Worm (Caenorhabditis elegans) whole organism, L3 larva: Measurements from ENCODE around the gene mans-4.

Experiments
- R02D3.7 ChIP-seq: fragments of 150-350 bp; optimal IDR thresholded peaks from 2 replicates; lab custom pipeline; 2014; ENCODE audit warnings: missing biosample characterization, missing genetic modification characterization
- aly-2 ChIP-seq: fragments of 150-350 bp; optimal IDR thresholded peaks from 2 replicates; lab custom pipeline; 2014; ENCODE audit warnings: missing biosample characterization, missing genetic modification characterization
- ceh-28 ChIP-seq: fragments of 150-350 bp; optimal IDR thresholded peaks from 2 replicates; lab custom pipeline; 2014; ENCODE audit warnings: missing biosample characterization, missing genetic modification reagents, missing genetic modification characterization
- ceh-82 ChIP-seq: fragments of 150-350 bp; optimal IDR thresholded peaks from 2 replicates; lab custom pipeline; 2014; ENCODE audit warnings: missing biosample characterization, missing genetic modification characterization
- daf-12 ChIP-seq: fragments of 150-350 bp; optimal IDR thresholded peaks from 2 replicates; lab custom pipeline; 2014; ENCODE audit warnings: missing biosample characterization, missing genetic modification reagents, missing genetic modification characterization
- egl-27 ChIP-seq: sonication (generic microtip); optimal IDR thresholded peaks from 4 replicates; lab custom pipeline; 2017; ENCODE audit warnings: missing biosample characterization, missing genetic modification reagents, missing genetic modification characterization
- egl-5 ChIP-seq: fragments of 150-350 bp; optimal IDR thresholded peaks from 2 replicates; lab custom pipeline; 2017; ENCODE audit warnings: missing biosample characterization, missing genetic modification reagents, missing genetic modification characterization, inconsistent platforms
- elt-1 ChIP-seq: fragments of 150-350 bp; optimal IDR thresholded peaks from 2 replicates; lab custom pipeline; 2014; ENCODE audit warnings: missing biosample characterization, missing genetic modification characterization
- elt-2 ChIP-seq: sonication (generic microtip); optimal IDR thresholded peaks from 2 replicates; lab custom pipeline; 2016; ENCODE audit warnings: missing genetic modification reagents, mild to moderate bottlenecking, missing genetic modification characterization, missing compliant biosample characterization
- elt-3 ChIP-seq, 3 experiments: fragments of 150-350 bp in 1 of 3; sonication (generic microtip) in 2 of 3; optimal IDR thresholded peaks; 2 replicates in 2 of 3; 4 replicates in 1 of 3; lab custom pipeline; 2014 to 2017; ENCODE audit warnings: missing biosample characterization in 3 of 3, missing genetic modification characterization in 3 of 3
- eor-1 ChIP-seq, 2 experiments: fragments of 150-350 bp; optimal IDR thresholded peaks; 2 replicates each; lab custom pipeline; 2014 to 2018; ENCODE audit warnings: missing biosample characterization in 2 of 2, missing genetic modification characterization in 2 of 2
- fkh-2 ChIP-seq: fragments of 150-350 bp; optimal IDR thresholded peaks from 2 replicates; lab custom pipeline; 2014; ENCODE audit warnings: missing biosample characterization, missing genetic modification reagents, missing genetic modification characterization
- fos-1 ChIP-seq: fragments of 150-350 bp; optimal IDR thresholded peaks from 2 replicates; lab custom pipeline; 2014; ENCODE audit warnings: missing biosample characterization, missing genetic modification characterization
- lin-39 ChIP-seq: fragments of 150-350 bp; optimal IDR thresholded peaks from 2 replicates; lab custom pipeline; 2018; ENCODE audit warnings: missing biosample characterization, missing genetic modification reagents, missing genetic modification characterization
- lsy-12 ChIP-seq: sonication (generic microtip); optimal IDR thresholded peaks from 2 replicates; lab custom pipeline; 2016; ENCODE audit warnings: mild to moderate bottlenecking, missing genetic modification characterization, missing compliant biosample characterization
- mdl-1 ChIP-seq: fragments of 150-350 bp; optimal IDR thresholded peaks from 2 replicates; lab custom pipeline; 2014; ENCODE audit warnings: missing biosample characterization, missing genetic modification characterization
- nfya-1 ChIP-seq: sonication (generic microtip); optimal IDR thresholded peaks from 2 replicates; lab custom pipeline; 2017; ENCODE audit warnings: missing genetic modification characterization, mild to moderate bottlenecking, missing compliant biosample characterization, antibody characterized with exemption, moderate library complexity; ENCODE audit not compliant: insufficient read depth
- nhr-12 ChIP-seq: fragments of 150-350 bp; optimal IDR thresholded peaks from 2 replicates; lab custom pipeline; 2014; ENCODE audit warnings: missing biosample characterization, missing genetic modification characterization
- nhr-23 ChIP-seq: fragments of 150-350 bp; optimal IDR thresholded peaks from 2 replicates; lab custom pipeline; 2014; ENCODE audit warnings: missing biosample characterization, missing genetic modification reagents, missing genetic modification characterization
- nhr-237 ChIP-seq: fragments of 150-350 bp; optimal IDR thresholded peaks from 2 replicates; lab custom pipeline; 2014; ENCODE audit warnings: missing biosample characterization, missing genetic modification characterization
- nhr-25 ChIP-seq: sonication (generic microtip); optimal IDR thresholded peaks from 2 replicates; lab custom pipeline; 2017; ENCODE audit warnings: missing biosample characterization, missing genetic modification characterization
- nhr-28 ChIP-seq: fragments of 150-350 bp; optimal IDR thresholded peaks from 2 replicates; lab custom pipeline; 2014; ENCODE audit warnings: missing biosample characterization, missing genetic modification characterization
- nhr-77 ChIP-seq: fragments of 150-350 bp; optimal IDR thresholded peaks from 2 replicates; lab custom pipeline; 2014; ENCODE audit warnings: missing biosample characterization, missing genetic modification characterization
- pha-4 ChIP-seq: fragments of 150-350 bp; optimal IDR thresholded peaks from 2 replicates; lab custom pipeline; 2014; ENCODE audit warnings: missing biosample characterization, missing genetic modification reagents, missing genetic modification characterization
- pqm-1 ChIP-seq: fragments of 150-350 bp; optimal IDR thresholded peaks from 2 replicates; lab custom pipeline; 2017; ENCODE audit warnings: missing biosample characterization, missing genetic modification characterization, inconsistent platforms
- sea-2 ChIP-seq: fragments of 150-350 bp; sonication (generic microtip); optimal IDR thresholded peaks from 4 replicates; lab custom pipeline; 2014; ENCODE audit warnings: missing biosample characterization, missing genetic modification reagents, missing genetic modification characterization
- skn-1 ChIP-seq: fragments of 150-350 bp; optimal IDR thresholded peaks from 2 replicates; lab custom pipeline; 2014; ENCODE audit warnings: missing biosample characterization, missing genetic modification characterization
- snpc-4 ChIP-seq: fragments of 150-350 bp; optimal IDR thresholded peaks from 2 replicates; lab custom pipeline; 2014; ENCODE audit warnings: missing biosample characterization, missing genetic modification characterization
- unc-62 ChIP-seq: fragments of 150-350 bp; sonication (generic microtip); optimal IDR thresholded peaks from 4 replicates; lab custom pipeline; 2014; ENCODE audit warnings: missing biosample characterization, missing genetic modification reagents, missing genetic modification characterization
- zag-1 ChIP-seq: fragments of 150-350 bp; optimal IDR thresholded peaks from 2 replicates; lab custom pipeline; 2014; ENCODE audit warnings: missing biosample characterization, missing genetic modification characterization
- ztf-11 ChIP-seq: fragments of 150-350 bp; optimal IDR thresholded peaks from 2 replicates; lab custom pipeline; 2014; ENCODE audit warnings: missing biosample characterization, missing genetic modification characterization
- ztf-4 ChIP-seq: fragments of 150-350 bp; optimal IDR thresholded peaks from 2 replicates; lab custom pipeline; 2014; ENCODE audit warnings: missing biosample characterization, missing genetic modification characterization

mans-4 gene

ce11 chrIV:9045252-9045651 is 33.1 kb downstream of the mans-4 start, which contains the start of gene Y73F4A.1:
Gene Y73F4A.1 (minus strand): TSS chrIV:9045352.
- TF ChIP-seq lsy-12 (tag; lab: Kevin White, UChicago): no peak
- no peak for TF ChIP-seq ztf-11 (tag; lab: Kevin White, UChicago)
- TF ChIP-seq ztf-4: no peak
- no peak for TF ChIP-seq egl-27 (tag; lab: Kevin White, UChicago)
- no peak for TF ChIP-seq nhr-25 (tag; lab: Kevin White, UChicago)
- no peak for TF ChIP-seq aly-2 (tag; lab: Kevin White, UChicago)
- TF ChIP-seq, all 47 proteins: peak for 0

ce11 chrIV:9043224-9043623 is 35.1 kb downstream of the mans-4 start, which contains the start of gene Y73F4A.2:
Gene Y73F4A.2 (minus strand): TSS chrIV:9043347.
- no peak for TF ChIP-seq sea-2 (GFP tag; lab: Kevin White, UChicago)
- peak; percentile 86 for TF ChIP-seq pha-4 (tag; lab: Kevin White, UChicago)
- no peak for TF ChIP-seq nhr-77
- TF ChIP-seq, all 47 proteins: peak for 1

DNA sequence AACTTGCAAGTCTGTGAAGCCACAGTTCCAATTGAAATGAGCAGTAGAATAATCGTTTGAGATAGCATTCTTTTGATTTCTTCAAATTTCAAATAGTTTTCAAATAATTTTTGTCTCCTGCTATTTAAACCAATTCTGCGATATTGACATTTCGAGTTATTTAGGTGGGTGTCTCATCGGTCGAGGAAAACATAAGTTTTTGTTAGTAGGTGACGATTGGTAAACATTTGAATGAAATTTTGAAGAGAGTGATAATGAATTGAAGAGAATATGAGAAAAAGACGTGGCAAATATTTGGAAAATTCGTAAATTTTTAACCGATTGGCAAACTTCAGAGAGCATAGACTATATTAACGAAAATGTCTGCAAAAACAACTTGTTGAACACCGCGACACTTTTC is 38.0 kb downstream of the mans-4 start, which contains the start of gene Y73F4A.3:
Y73F4A.3 (minus strand) TSS at position 101 of the 400 bp plus-strand sequence.
- TF ChIP-seq pha-4 (tag; lab: Kevin White, UChicago): peak; percentile 62
- TF ChIP-seq nhr-25 (tag; lab: Kevin White, UChicago): no peak

- TF ChIP-seq ztf-11 (tag; lab: Kevin White, UChicago) (no peak), nhr-28 (tag; lab: Kevin White, UChicago) (no peak), fos-1 (tag; lab: Kevin White, UChicago) (no peak), nhr-25 (tag; lab: Kevin White, UChicago) (no peak), elt-1 (tag; lab: Kevin White, UChicago) (no peak), nhr-237 (tag; lab: Kevin White, UChicago) (no peak), egl-5 (tag; lab: Kevin White, UChicago) (no peak), nhr-23 (tag; lab: Kevin White, UChicago) (no peak), unc-62 (GFP tag; lab: Kevin White, UChicago) (no peak), egl-27 (tag; lab: Kevin White, UChicago) (no peak), pha-4 (tag; lab: Kevin White, UChicago) (no peak), sea-2 (GFP tag; lab: Kevin White, UChicago) (no peak), elt-2 (tag; lab: Kevin White, UChicago) (no peak), ceh-28 (no peak), mdl-1 (no peak), pqm-1 (tag; lab: Kevin White, UChicago) (no peak)
Observed at ce11 chrIV:9037063-9037462, 41.3 kb downstream of the mans-4 start, which contains the start of gene C53D6.7. Gene C53D6.7 (minus strand): TSS chrIV:9037163.

ce11 chrIV:9034340-9034739 is 44.0 kb downstream of the mans-4 start, which contains the start of gene C53D6.10:
Gene C53D6.10 (minus strand): TSS chrIV:9034440.
- no peak for TF ChIP-seq fkh-2 (tag; lab: Kevin White, UChicago)
- no peak for TF ChIP-seq lin-39
- no peak for TF ChIP-seq zag-1
- no peak for TF ChIP-seq ztf-4
- no peak for TF ChIP-seq egl-5 (tag; lab: Kevin White, UChicago)
- TF ChIP-seq R02D3.7: no peak
- no peak for TF ChIP-seq aly-2 (tag; lab: Kevin White, UChicago)
- no peak for TF ChIP-seq mdl-1
- no peak for TF ChIP-seq skn-1
- TF ChIP-seq elt-1 (tag; lab: Kevin White, UChicago): no peak
- no peak for TF ChIP-seq ceh-82
- no peak for TF ChIP-seq nfya-1
- TF ChIP-seq ztf-11 (tag; lab: Kevin White, UChicago): no peak
- TF ChIP-seq snpc-4 (tag; lab: Kevin White, UChicago): no peak
- no peak for TF ChIP-seq egl-27 (tag; lab: Kevin White, UChicago)
- no peak for TF ChIP-seq daf-12 (tag; lab: Kevin White, UChicago)
- TF ChIP-seq nhr-12 (tag; lab: Kevin White, UChicago): no peak
- TF ChIP-seq pha-4 (tag; lab: Kevin White, UChicago): no peak
- no peak for TF ChIP-seq eor-1 (tag; optimal IDR thresholded peaks at IDR 0.05; lab: Kevin White, UChicago)
- no peak for TF ChIP-seq nhr-77
- TF ChIP-seq, all 47 proteins: peak for 0

- peak; percentile 90 for TF ChIP-seq pha-4 (tag; lab: Kevin White, UChicago)
- TF ChIP-seq elt-3 (tag; optimal IDR thresholded peaks at IDR 0.05; lab: Kevin White, UChicago): no peak
- peak; percentile 50 for TF ChIP-seq nfya-1
Observed at ce11 chrIV:9032550-9032949, 45.8 kb downstream of the mans-4 start, which contains the start of gene C53D6.6. Gene C53D6.6 (minus strand): TSS chrIV:9032667.
